Fruit fly (Drosophila melanogaster) whole organism, embryonic: Measurements from ENCODE around the gene nbs.

ENCODE experiments used
- Ada2b ChIP-seq: fragments of 200-800 bp; sonication (Bioruptor generic); IDR thresholded peaks from 2 replicates; pipeline ENCODE4 v1.3.6; 2022; ENCODE audit warnings: missing biosample characterization, missing genetic modification characterization
- Antp ChIP-seq: fragments of 200-800 bp; sonication (Bioruptor generic); optimal IDR thresholded peaks from 3 replicates; lab custom pipeline; 2016; ENCODE audit warnings: missing biosample characterization, missing genetic modification characterization
- Asciz ChIP-seq: fragments of 200-800 bp; sonication (Bioruptor generic); optimal IDR thresholded peaks from 2 replicates; lab custom pipeline; 2017; ENCODE audit warnings: missing biosample characterization, mild to moderate bottlenecking, missing genetic modification characterization, missing genetic modification reagents
- CG10321 ChIP-seq: fragments of 200-800 bp; sonication (Bioruptor generic); IDR thresholded peaks from 2 replicates; pipeline ENCODE4 v1.3.6; 2022; ENCODE audit warnings: missing biosample characterization, missing genetic modification characterization
- CG10979 ChIP-seq: fragments of 200-800 bp; sonication (Bioruptor generic); optimal IDR thresholded peaks from 2 replicates; lab custom pipeline; 2018; ENCODE audit warnings: missing biosample characterization, mild to moderate bottlenecking, missing genetic modification characterization, moderate library complexity
- CG11456 ChIP-seq: fragments of 200-800 bp; sonication (Bioruptor generic); IDR thresholded peaks from 3 replicates; pipeline ENCODE4 v1.3.6; 2022; ENCODE audit warnings: missing biosample characterization, missing genetic modification characterization
- CG12391 ChIP-seq: fragments of 200-800 bp; sonication (Bioruptor generic); optimal IDR thresholded peaks from 3 replicates; lab custom pipeline; 2018; ENCODE audit warnings: missing biosample characterization, mild to moderate bottlenecking, missing genetic modification characterization, moderate library complexity
- CG15479 ChIP-seq: fragments of 200-800 bp; sonication (Bioruptor generic); optimal IDR thresholded peaks from 3 replicates; lab custom pipeline; 2019; ENCODE audit warnings: missing biosample characterization, mild to moderate bottlenecking, missing genetic modification characterization, moderate library complexity
- CG15601 ChIP-seq: fragments of 200-800 bp; sonication (Bioruptor generic); optimal IDR thresholded peaks from 3 replicates; lab custom pipeline; 2019; ENCODE audit warnings: missing biosample characterization, mild to moderate bottlenecking, missing genetic modification characterization, moderate library complexity
- CG18262 ChIP-seq: fragments of 200-800 bp; optimal IDR thresholded peaks from 3 replicates; lab custom pipeline; 2019; ENCODE audit warnings: missing biosample characterization, mild to moderate bottlenecking, missing genetic modification characterization, moderate library complexity
- CG18476 ChIP-seq: fragments of 200-800 bp; sonication (Bioruptor generic); optimal IDR thresholded peaks from 2 replicates; lab custom pipeline; 2016; ENCODE audit warnings: missing biosample characterization, mild to moderate bottlenecking, missing genetic modification characterization
- CG2712 ChIP-seq: fragments of 200-800 bp; optimal IDR thresholded peaks from 3 replicates; lab custom pipeline; 2019; ENCODE audit warnings: missing biosample characterization, mild to moderate bottlenecking, missing genetic modification characterization, moderate library complexity
- CG3163 ChIP-seq: fragments of 200-800 bp; sonication (Bioruptor generic); optimal IDR thresholded peaks from 3 replicates; lab custom pipeline; 2016; ENCODE audit warnings: missing biosample characterization, missing genetic modification characterization
- CG33557 ChIP-seq: fragments of 200-800 bp; sonication (Bioruptor generic); optimal IDR thresholded peaks from 2 replicates; lab custom pipeline; 2019; ENCODE audit warnings: missing biosample characterization, mild to moderate bottlenecking, missing genetic modification characterization, moderate library complexity
- CG4282 ChIP-seq: fragments of 200-800 bp; sonication (Bioruptor generic); optimal IDR thresholded peaks from 2 replicates; lab custom pipeline; 2016; ENCODE audit warnings: missing biosample characterization, missing genetic modification characterization
- CG4360 ChIP-seq: fragments of 200-800 bp; sonication (Bioruptor generic); IDR thresholded peaks from 2 replicates; pipeline ENCODE4 v1.3.6; 2022; ENCODE audit warnings: missing biosample characterization, missing genetic modification characterization
- CG4707 ChIP-seq: fragments of 200-800 bp; sonication (Bioruptor generic); optimal IDR thresholded peaks from 2 replicates; lab custom pipeline; 2018; ENCODE audit warnings: missing biosample characterization, mild to moderate bottlenecking, missing genetic modification characterization, moderate library complexity
- CG6791 ChIP-seq: fragments of 200-800 bp; sonication (Bioruptor generic); IDR thresholded peaks from 3 replicates; pipeline ENCODE4 v1.3.6; 2022; ENCODE audit warnings: missing biosample characterization, missing genetic modification characterization; ENCODE audit not compliant: partially characterized antibody
- CG7745 ChIP-seq: fragments of 200-800 bp; sonication (Bioruptor generic); optimal IDR thresholded peaks from 2 replicates; lab custom pipeline; 2018; ENCODE audit warnings: missing biosample characterization, mild to moderate bottlenecking, missing genetic modification characterization, moderate library complexity
- CG7786 ChIP-seq: fragments of 200-800 bp; sonication (Bioruptor generic); optimal IDR thresholded peaks from 2 replicates; lab custom pipeline; 2016; ENCODE audit warnings: missing biosample characterization, missing genetic modification characterization
- CG7839 ChIP-seq: fragments of 200-800 bp; sonication (Bioruptor generic); optimal IDR thresholded peaks from 3 replicates; lab custom pipeline; 2018; ENCODE audit warnings: missing biosample characterization, mild to moderate bottlenecking, missing genetic modification characterization, moderate library complexity
- CG8388 ChIP-seq: fragments of 200-800 bp; sonication (Bioruptor generic); optimal IDR thresholded peaks from 2 replicates; lab custom pipeline; 2019; ENCODE audit warnings: missing biosample characterization, mild to moderate bottlenecking, missing genetic modification characterization, moderate library complexity
- Eip74EF ChIP-seq, 2 experiments: fragments of 200-800 bp in 1 of 2; fragments of >200 bp in 1 of 2; sonication (Bioruptor generic) in 1 of 2; optimal IDR thresholded peaks; 2 replicates each; lab custom pipeline; 2017 to 2019; ENCODE audit warnings: missing biosample characterization in 2 of 2, missing genetic modification characterization in 2 of 2, mild to moderate bottlenecking in 1 of 2, moderate library complexity in 1 of 2
- HLHmδ ChIP-seq: fragments of 200-800 bp; sonication (Bioruptor generic); optimal IDR thresholded peaks from 2 replicates; lab custom pipeline; 2018; ENCODE audit warnings: missing biosample characterization, mild to moderate bottlenecking, missing genetic modification characterization, moderate library complexity
- Optix ChIP-seq: fragments of 200-800 bp; sonication (Bioruptor generic); IDR thresholded peaks from 3 replicates; pipeline ENCODE4 v1.3.6; 2022; ENCODE audit warnings: missing biosample characterization, missing genetic modification characterization
- PHDP ChIP-seq: fragments of 200-800 bp; sonication (Bioruptor generic); optimal IDR thresholded peaks from 3 replicates; lab custom pipeline; 2018; ENCODE audit warnings: missing biosample characterization, mild to moderate bottlenecking, missing genetic modification characterization, moderate library complexity
- Six4 ChIP-seq: fragments of 200-800 bp; sonication (Bioruptor generic); optimal IDR thresholded peaks from 2 replicates; lab custom pipeline; 2016; ENCODE audit warnings: missing biosample characterization, missing genetic modification characterization
- Sox100B ChIP-seq: fragments of 200-800 bp; sonication (Bioruptor generic); optimal IDR thresholded peaks from 3 replicates; lab custom pipeline; 2018; ENCODE audit warnings: missing biosample characterization, mild to moderate bottlenecking, missing genetic modification characterization
- Vsx1 ChIP-seq: fragments of 200-800 bp; sonication (Bioruptor generic); optimal IDR thresholded peaks from 2 replicates; lab custom pipeline; 2017; ENCODE audit warnings: missing biosample characterization, mild to moderate bottlenecking, missing genetic modification characterization, missing genetic modification reagents
- Xrp1 ChIP-seq: fragments of 200-800 bp; sonication (Bioruptor generic); IDR thresholded peaks from 2 replicates; pipeline ENCODE4 v1.3.6; 2022; ENCODE audit warnings: missing biosample characterization, missing genetic modification characterization
- bab2 ChIP-seq: fragments of 200-800 bp; sonication (Bioruptor generic); optimal IDR thresholded peaks from 2 replicates; lab custom pipeline; 2016; ENCODE audit warnings: missing biosample characterization, missing genetic modification characterization
- bsh ChIP-seq, 2 experiments: fragments of 200-800 bp; sonication (Bioruptor generic); optimal IDR thresholded peaks; 2 replicates each; lab custom pipeline; 2017 to 2018; ENCODE audit warnings: mild to moderate bottlenecking in 2 of 2, missing biosample characterization in 2 of 2, missing genetic modification characterization in 2 of 2, moderate library complexity in 1 of 2
- cad ChIP-seq: fragments of >200 bp; optimal IDR thresholded peaks from 2 replicates; lab custom pipeline; 2017; ENCODE audit warnings: missing biosample characterization, missing genetic modification characterization
- cg ChIP-seq: fragments of 200-800 bp; sonication (Bioruptor generic); optimal IDR thresholded peaks from 3 replicates; lab custom pipeline; 2019; ENCODE audit warnings: missing biosample characterization, mild to moderate bottlenecking, missing genetic modification characterization, moderate library complexity
- dan ChIP-seq: fragments of 200-800 bp; sonication (Bioruptor generic); IDR thresholded peaks from 2 replicates; pipeline ENCODE4 v1.3.6; 2022; ENCODE audit warnings: missing biosample characterization, missing genetic modification characterization
- eve ChIP-seq, 2 experiments: fragments of >200 bp; optimal IDR thresholded peaks; 2 replicates each; lab custom pipeline; 2017; ENCODE audit warnings: missing biosample characterization in 2 of 2, missing genetic modification characterization in 2 of 2
- fd102C ChIP-seq: fragments of 200-800 bp; sonication (Bioruptor generic); optimal IDR thresholded peaks from 2 replicates; lab custom pipeline; 2018; ENCODE audit warnings: missing biosample characterization, mild to moderate bottlenecking, missing genetic modification characterization, moderate library complexity
- fd64A ChIP-seq: fragments of 200-800 bp; sonication (Bioruptor generic); optimal IDR thresholded peaks from 3 replicates; lab custom pipeline; 2018; ENCODE audit warnings: missing biosample characterization, mild to moderate bottlenecking, missing genetic modification characterization
- fu2 ChIP-seq: fragments of 200-800 bp; sonication (Bioruptor generic); optimal IDR thresholded peaks from 2 replicates; lab custom pipeline; 2016; ENCODE audit warnings: missing biosample characterization, missing genetic modification characterization
- gcm ChIP-seq: fragments of 200-800 bp; sonication (Bioruptor generic); optimal IDR thresholded peaks from 2 replicates; lab custom pipeline; 2019; ENCODE audit warnings: missing biosample characterization, mild to moderate bottlenecking, missing genetic modification characterization, moderate library complexity
- grau ChIP-seq: fragments of 200-800 bp; optimal IDR thresholded peaks from 3 replicates; lab custom pipeline; 2019; ENCODE audit warnings: missing biosample characterization, mild to moderate bottlenecking, missing genetic modification characterization, moderate library complexity
- lbe ChIP-seq: fragments of 200-800 bp; sonication (Bioruptor generic); optimal IDR thresholded peaks from 2 replicates; lab custom pipeline; 2016; ENCODE audit warnings: missing biosample characterization, mild to moderate bottlenecking, missing genetic modification characterization
- lola ChIP-seq, 3 experiments: fragments of >200 bp in 2 of 3; fragments of 200-800 bp in 1 of 3; sonication (Bioruptor generic) in 1 of 3; optimal IDR thresholded peaks; 2 replicates each; lab custom pipeline; 2017 to 2019; ENCODE audit warnings: missing biosample characterization in 3 of 3, missing genetic modification characterization in 3 of 3, mild to moderate bottlenecking in 1 of 3, moderate library complexity in 1 of 3
- ranshi ChIP-seq: fragments of 200-800 bp; sonication (Bioruptor generic); IDR thresholded peaks from 2 replicates; pipeline ENCODE4 v1.3.6; 2022; ENCODE audit warnings: missing biosample characterization, missing genetic modification characterization
- sc ChIP-seq, 3 experiments: fragments of >200 bp in 2 of 3; fragments of 200-800 bp in 1 of 3; sonication (Bioruptor generic) in 1 of 3; optimal IDR thresholded peaks; 2 replicates in 2 of 3; 3 replicates in 1 of 3; lab custom pipeline; 2017; ENCODE audit warnings: mild to moderate bottlenecking in 1 of 3, missing biosample characterization in 1 of 3, missing genetic modification characterization in 1 of 3, missing genetic modification reagents in 1 of 3
- tio ChIP-seq: fragments of 200-800 bp; sonication (Bioruptor generic); optimal IDR thresholded peaks from 2 replicates; lab custom pipeline; 2017; ENCODE audit warnings: missing biosample characterization, missing genetic modification characterization, inconsistent platforms
- tll ChIP-seq, 2 experiments: fragments of 200-800 bp in 1 of 2; fragments of >200 bp in 1 of 2; sonication (Bioruptor generic) in 1 of 2; optimal IDR thresholded peaks; 2 replicates each; lab custom pipeline; 2017 to 2019; ENCODE audit warnings: missing biosample characterization in 2 of 2, missing genetic modification characterization in 2 of 2, mild to moderate bottlenecking in 1 of 2, moderate library complexity in 1 of 2
- z ChIP-seq: fragments of 200-800 bp; sonication (Bioruptor generic); IDR thresholded peaks from 3 replicates; pipeline ENCODE4 v1.3.6; 2022; ENCODE audit warnings: missing biosample characterization, missing genetic modification characterization

nbs gene

DNA sequence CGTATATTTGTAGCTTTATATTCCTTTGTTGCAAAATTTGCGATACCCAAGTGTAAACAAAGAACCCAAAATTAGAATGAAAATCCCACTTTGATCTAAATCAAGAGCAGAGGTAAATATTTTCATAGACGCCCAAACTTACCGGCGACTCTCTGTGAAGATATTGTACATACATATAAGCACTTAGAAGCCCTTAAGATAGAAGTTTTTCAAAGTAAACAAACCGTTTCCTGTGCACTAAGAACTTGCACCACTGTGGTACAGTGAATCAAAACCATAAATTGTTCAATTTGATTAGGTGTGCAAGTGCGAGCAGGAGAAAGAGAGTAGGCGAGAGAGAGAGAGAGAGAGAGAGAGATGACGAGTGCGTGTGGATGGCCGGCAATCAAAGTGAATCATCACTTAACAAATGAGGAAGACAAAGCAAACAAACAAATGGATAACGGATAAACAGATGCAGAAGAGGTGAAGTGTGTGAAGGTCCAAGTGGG, 44.9 kb downstream of the nbs start (continued):
- TF ChIP-seq cg: peak; percentile 71
- TF ChIP-seq Asciz: peak; percentile 13
- TF ChIP-seq CG2712 (tag; lab: Kevin White, UChicago): peak; percentile 28
- no peak for TF ChIP-seq fd102C (GFP tag; lab: Kevin White, UChicago)
- TF ChIP-seq CG15479 (GFP tag; lab: Kevin White, UChicago): peak; percentile 92
- peak; percentile 68 for TF ChIP-seq CG8388 (GFP tag; lab: Kevin White, UChicago)
- no peak for TF ChIP-seq CG7786
- peak; percentile 6 for TF ChIP-seq CG12391 (tag; lab: Kevin White, UChicago)
- TF ChIP-seq gcm: peak; percentile 21
- peak in 1 of 2 experiments; percentile 54 for TF ChIP-seq eve (GFP tag; optimal IDR thresholded peaks at IDR 0.05; lab: Kevin White, UChicago)
- TF ChIP-seq Antp (GFP tag; lab: Kevin White, UChicago): peak; percentile 3
- peak; percentile 33; the same call in 1 of the 2 replicates for TF ChIP-seq Xrp1 (GFP tag; lab: Robert Waterston, UW)
- TF ChIP-seq tll (GFP tag; optimal IDR thresholded peaks at IDR 0.05; lab: Kevin White, UChicago): peak in 1 of 2 experiments; percentile 42
- TF ChIP-seq sc (optimal IDR thresholded peaks at IDR 0.05; lab: Kevin White, UChicago): no peak
- peak; percentile 23 for TF ChIP-seq sc (GFP tag; optimal IDR thresholded peaks at IDR 0.05; lab: Kevin White, UChicago)
- TF ChIP-seq z (GFP tag; lab: Robert Waterston, UW): 0 out of 3 replicates have a peak, but pooled peaks have one; percentile 57
- TF ChIP-seq CG18262: peak; percentile 35
- no peak for TF ChIP-seq CG11456 (GFP tag; lab: Robert Waterston, UW)
- no peak for TF ChIP-seq bab2 (GFP tag; lab: Kevin White, UChicago)
- peak; percentile 19 for TF ChIP-seq tio (GFP tag; lab: Kevin White, UChicago)
- TF ChIP-seq lbe: no peak
- peak; percentile 42 for TF ChIP-seq fd64A (GFP tag; lab: Kevin White, UChicago)
- TF ChIP-seq Optix (GFP tag; lab: Robert Waterston, UW): peak; percentile 12; the same call in 1 of the 3 replicates
- no peak for TF ChIP-seq dan
- 0 out of 3 replicates have a peak, but pooled peaks have one; percentile 40 for TF ChIP-seq CG6791 (GFP tag; lab: Robert Waterston, UW)
- peak; percentile 85 for TF ChIP-seq grau (tag; lab: Kevin White, UChicago)
- peak; percentile 4 to 14 for TF ChIP-seq bsh (GFP tag; optimal IDR thresholded peaks at IDR 0.05; lab: Kevin White, UChicago)
- peak; percentile 68 for TF ChIP-seq CG10321 (GFP tag; lab: Robert Waterston, UW)
- peak; percentile 13 for TF ChIP-seq CG7839
- TF ChIP-seq CG18476 (GFP tag; lab: Kevin White, UChicago): no peak
- TF ChIP-seq CG15601 (tag; lab: Kevin White, UChicago): peak; percentile 15
- peak; percentile 27 for TF ChIP-seq CG10979
- TF ChIP-seq ranshi (GFP tag; lab: Robert Waterston, UW): 0 out of 2 replicates have a peak, but pooled peaks have one; percentile 5
- TF ChIP-seq Six4 (GFP tag; lab: Kevin White, UChicago): no peak
- TF ChIP-seq lola (GFP tag; optimal IDR thresholded peaks at IDR 0.05; lab: Kevin White, UChicago): peak in 1 of 3 experiments; percentile 24
- TF ChIP-seq Eip74EF (GFP tag; optimal IDR thresholded peaks at IDR 0.05; lab: Kevin White, UChicago): peak in 1 of 2 experiments; percentile 54
- peak; percentile 17 for TF ChIP-seq CG3163 (GFP tag; lab: Kevin White, UChicago)
- peak; percentile 9 for TF ChIP-seq PHDP
- TF ChIP-seq cad (GFP tag; lab: Kevin White, UChicago): no peak
- TF ChIP-seq CG4360 (GFP tag; lab: Robert Waterston, UW): no peak
- peak; percentile 28 for TF ChIP-seq CG7745 (tag; lab: Kevin White, UChicago)
- TF ChIP-seq HLHmδ (GFP tag; lab: Kevin White, UChicago): peak; percentile 30
- peak; percentile 53 for TF ChIP-seq CG4282 (GFP tag; lab: Kevin White, UChicago)
- peak; percentile 50 for TF ChIP-seq Vsx1 (GFP tag; lab: Kevin White, UChicago)
- peak; percentile 22 for TF ChIP-seq CG33557 (GFP tag; lab: Kevin White, UChicago)
- no peak for TF ChIP-seq fu2
- TF ChIP-seq CG4707: peak; percentile 16
- TF ChIP-seq Ada2b: peak; percentile 3; the same call in 1 of the 2 replicates
- peak; percentile 14 for TF ChIP-seq Sox100B (GFP tag; lab: Kevin White, UChicago)
